Worm (Caenorhabditis elegans) whole organism, L3 larva: Measurements from ENCODE around the gene gakh-1.
A peak's percentile ranks its signal among the peaks of the same experiment; 100 is the strongest.

Experiments used
- ama-1 ChIP-seq: fragments of 150-350 bp; optimal IDR thresholded peaks from 2 replicates; lab custom pipeline; 2018
- daf-12 ChIP-seq: fragments of 150-350 bp; optimal IDR thresholded peaks from 2 replicates; lab custom pipeline; 2014; ENCODE audit warnings: missing biosample characterization, missing genetic modification reagents, missing genetic modification characterization
- elt-1 ChIP-seq: fragments of 150-350 bp; optimal IDR thresholded peaks from 2 replicates; lab custom pipeline; 2014; ENCODE audit warnings: missing biosample characterization, missing genetic modification characterization
- fkh-10 ChIP-seq: sonication (generic microtip); optimal IDR thresholded peaks from 2 replicates; lab custom pipeline; 2017; ENCODE audit warnings: missing biosample characterization, missing genetic modification reagents, missing genetic modification characterization
- pha-4 ChIP-seq: fragments of 150-350 bp; optimal IDR thresholded peaks from 2 replicates; lab custom pipeline; 2014; ENCODE audit warnings: missing biosample characterization, missing genetic modification reagents, missing genetic modification characterization
- unc-62 ChIP-seq: fragments of 150-350 bp; sonication (generic microtip); optimal IDR thresholded peaks from 4 replicates; lab custom pipeline; 2014; ENCODE audit warnings: missing biosample characterization, missing genetic modification reagents, missing genetic modification characterization

ce11 chrX:5772538-5773154 lies 9.7 kb upstream of the gakh-1 start:
- TF ChIP-seq pha-4 (peak; percentile 85), fkh-10 (GFP tag; lab: Kevin White, UChicago) (no peak), elt-1 (tag; lab: Kevin White, UChicago) (no peak), unc-62 (GFP tag; lab: Kevin White, UChicago) (no peak), ama-1 (lab: Kevin White, UChicago) (no peak), daf-12 (tag; lab: Kevin White, UChicago) (no peak)
